Fruit fly (Drosophila melanogaster) whole organism, embryonic: ENCODE data around the gene CG17224.

Experiments
- Atf6 ChIP-seq: fragments of 200-800 bp; sonication (Bioruptor generic); IDR thresholded peaks from 2 replicates; pipeline ENCODE4 v1.3.6; 2022; ENCODE audit warnings: missing biosample characterization, missing genetic modification characterization
- B-H1 ChIP-seq: fragments of 200-800 bp; sonication (Bioruptor generic); IDR thresholded peaks from 3 replicates; pipeline ENCODE4 v1.3.6; 2022; ENCODE audit warnings: missing biosample characterization, missing genetic modification characterization
- CG10565 ChIP-seq: fragments of 200-800 bp; sonication (Bioruptor generic); optimal IDR thresholded peaks from 3 replicates; lab custom pipeline; 2016; ENCODE audit warnings: missing biosample characterization, mild to moderate bottlenecking, missing genetic modification characterization
- CG10979 ChIP-seq: fragments of 200-800 bp; sonication (Bioruptor generic); optimal IDR thresholded peaks from 2 replicates; lab custom pipeline; 2018; ENCODE audit warnings: missing biosample characterization, mild to moderate bottlenecking, missing genetic modification characterization, moderate library complexity
- CG12155 ChIP-seq: fragments of 200-800 bp; sonication (Bioruptor generic); optimal IDR thresholded peaks from 3 replicates; lab custom pipeline; 2016; ENCODE audit warnings: missing biosample characterization, missing genetic modification characterization
- CG12236 ChIP-seq: fragments of 200-800 bp; sonication (Bioruptor generic); optimal IDR thresholded peaks from 2 replicates; lab custom pipeline; 2016; ENCODE audit warnings: missing biosample characterization, missing genetic modification characterization
- CG13287 ChIP-seq: fragments of 200-800 bp; sonication (Bioruptor generic); IDR thresholded peaks from 2 replicates; pipeline ENCODE4 v1.3.6; 2022; ENCODE audit warnings: missing biosample characterization, missing genetic modification characterization; ENCODE audit not compliant: partially characterized antibody
- CG13624 ChIP-seq: fragments of 200-800 bp; sonication (Bioruptor generic); optimal IDR thresholded peaks from 2 replicates; lab custom pipeline; 2016; ENCODE audit warnings: missing biosample characterization, missing genetic modification characterization
- CG13775 ChIP-seq: fragments of 200-800 bp; sonication (Bioruptor generic); optimal IDR thresholded peaks from 3 replicates; lab custom pipeline; 2017; ENCODE audit warnings: missing biosample characterization, mild to moderate bottlenecking, missing genetic modification characterization
- CG14050 ChIP-seq: fragments of 200-800 bp; sonication (Bioruptor generic); IDR thresholded peaks from 3 replicates; pipeline ENCODE4 v1.3.6; 2022; ENCODE audit warnings: missing biosample characterization, missing genetic modification characterization
- CG1529 ChIP-seq: fragments of 200-800 bp; sonication (Bioruptor generic); optimal IDR thresholded peaks from 3 replicates; lab custom pipeline; 2018; ENCODE audit warnings: missing biosample characterization, missing genetic modification characterization
- CG15479 ChIP-seq: fragments of 200-800 bp; sonication (Bioruptor generic); optimal IDR thresholded peaks from 3 replicates; lab custom pipeline; 2019; ENCODE audit warnings: missing biosample characterization, mild to moderate bottlenecking, missing genetic modification characterization, moderate library complexity
- CG15514 ChIP-seq: fragments of 200-800 bp; sonication (Bioruptor generic); optimal IDR thresholded peaks from 3 replicates; lab custom pipeline; 2017; ENCODE audit warnings: missing biosample characterization, missing genetic modification characterization, mild to moderate bottlenecking, moderate library complexity, missing genetic modification reagents
- CG15696 ChIP-seq: fragments of 200-800 bp; sonication (Bioruptor generic); optimal IDR thresholded peaks from 2 replicates; lab custom pipeline; 2019; ENCODE audit warnings: missing biosample characterization, mild to moderate bottlenecking, missing genetic modification characterization, moderate library complexity
- CG1647 ChIP-seq: fragments of 200-800 bp; sonication (Bioruptor generic); optimal IDR thresholded peaks from 3 replicates; lab custom pipeline; 2016; ENCODE audit warnings: missing biosample characterization, missing genetic modification characterization
- CG2116 ChIP-seq: fragments of 200-800 bp; sonication (Bioruptor generic); optimal IDR thresholded peaks from 3 replicates; lab custom pipeline; 2018; ENCODE audit warnings: missing biosample characterization, mild to moderate bottlenecking, missing genetic modification characterization
- CG2199 ChIP-seq: fragments of 200-800 bp; sonication (Bioruptor generic); IDR thresholded peaks from 3 replicates; pipeline ENCODE4 v1.3.6; 2022; ENCODE audit warnings: missing biosample characterization, missing genetic modification characterization
- CG33213 ChIP-seq: fragments of 200-800 bp; sonication (Bioruptor generic); optimal IDR thresholded peaks from 3 replicates; lab custom pipeline; 2016; ENCODE audit warnings: missing biosample characterization, missing genetic modification characterization
- CG3407 ChIP-seq: fragments of 200-800 bp; sonication (Bioruptor generic); optimal IDR thresholded peaks from 2 replicates; lab custom pipeline; 2018; ENCODE audit warnings: missing biosample characterization, mild to moderate bottlenecking, missing genetic modification characterization
- CG34224 ChIP-seq: fragments of 200-800 bp; sonication (Bioruptor generic); IDR thresholded peaks from 3 replicates; pipeline ENCODE4 v1.3.6; 2022; ENCODE audit warnings: missing biosample characterization, missing genetic modification characterization; ENCODE audit not compliant: partially characterized antibody
- CG3847 ChIP-seq: fragments of 200-800 bp; sonication (Bioruptor generic); IDR thresholded peaks from 2 replicates; pipeline ENCODE4 v1.3.6; 2022; ENCODE audit warnings: missing biosample characterization, missing genetic modification characterization
- CG4617 ChIP-seq: fragments of 200-800 bp; sonication (Bioruptor generic); optimal IDR thresholded peaks from 3 replicates; lab custom pipeline; 2016; ENCODE audit warnings: missing biosample characterization, missing genetic modification characterization, borderline replicate concordance
- CG8924 ChIP-seq: fragments of 200-800 bp; optimal IDR thresholded peaks from 3 replicates; lab custom pipeline; 2019; ENCODE audit warnings: missing biosample characterization, mild to moderate bottlenecking, missing genetic modification characterization, moderate library complexity
- CoRest ChIP-seq: fragments of 200-800 bp; sonication (Bioruptor generic); optimal IDR thresholded peaks from 3 replicates; lab custom pipeline; 2018; ENCODE audit warnings: missing biosample characterization, mild to moderate bottlenecking, missing genetic modification characterization, moderate library complexity
- D19A ChIP-seq: fragments of 200-800 bp; optimal IDR thresholded peaks from 3 replicates; lab custom pipeline; 2019; ENCODE audit warnings: missing biosample characterization, mild to moderate bottlenecking, missing genetic modification characterization, moderate library complexity
- Dad ChIP-seq: fragments of 200-800 bp; sonication (Bioruptor generic); optimal IDR thresholded peaks from 3 replicates; lab custom pipeline; 2016; ENCODE audit warnings: missing biosample characterization, missing genetic modification characterization
- Dfd ChIP-seq, 2 experiments: fragments of >200 bp; optimal IDR thresholded peaks; 2 replicates each; lab custom pipeline; 2017; ENCODE audit warnings: missing biosample characterization in 2 of 2, missing genetic modification characterization in 2 of 2
- E2f2 ChIP-seq: fragments of 200-800 bp; sonication (Bioruptor generic); IDR thresholded peaks from 2 replicates; pipeline ENCODE4 v1.3.6; 2022; ENCODE audit warnings: missing biosample characterization, missing genetic modification characterization
- Fer2 ChIP-seq: fragments of 200-800 bp; sonication (Bioruptor generic); optimal IDR thresholded peaks from 2 replicates; lab custom pipeline; 2018; ENCODE audit warnings: missing biosample characterization, mild to moderate bottlenecking, missing genetic modification characterization, moderate library complexity
- GATAe ChIP-seq: fragments of 200-800 bp; sonication (Bioruptor generic); conservative IDR thresholded peaks from 2 replicates; pipeline ENCODE4 v1.3.6; 2022; ENCODE audit warnings: missing biosample characterization, missing genetic modification characterization
- Gug ChIP-seq: fragments of 200-800 bp; sonication (Bioruptor generic); IDR thresholded peaks from 4 replicates; pipeline ENCODE4 v1.3.6; 2022; ENCODE audit warnings: missing biosample characterization, missing genetic modification characterization
- Jarid2 ChIP-seq: fragments of 200-800 bp; sonication (Bioruptor generic); optimal IDR thresholded peaks from 3 replicates; lab custom pipeline; 2017; ENCODE audit warnings: mild to moderate bottlenecking, missing biosample characterization, missing genetic modification reagents, missing genetic modification characterization
- Mes4 ChIP-seq: fragments of 200-800 bp; sonication (Bioruptor generic); optimal IDR thresholded peaks from 2 replicates; lab custom pipeline; 2016; ENCODE audit warnings: missing biosample characterization, missing genetic modification characterization
- Mrtf ChIP-seq: fragments of 200-800 bp; sonication (Bioruptor generic); IDR thresholded peaks from 3 replicates; pipeline ENCODE4 v1.3.6; 2022; ENCODE audit warnings: missing biosample characterization, missing genetic modification characterization
- Vsx1 ChIP-seq: fragments of 200-800 bp; sonication (Bioruptor generic); optimal IDR thresholded peaks from 2 replicates; lab custom pipeline; 2017; ENCODE audit warnings: missing biosample characterization, mild to moderate bottlenecking, missing genetic modification characterization, missing genetic modification reagents
- ac ChIP-seq: fragments of 200-800 bp; sonication (Bioruptor generic); optimal IDR thresholded peaks from 3 replicates; lab custom pipeline; 2017; ENCODE audit warnings: missing biosample characterization, mild to moderate bottlenecking, missing genetic modification characterization
- az2 ChIP-seq: fragments of 200-800 bp; sonication (Bioruptor generic); optimal IDR thresholded peaks from 3 replicates; lab custom pipeline; 2016; ENCODE audit warnings: missing biosample characterization, missing genetic modification characterization
- bsh ChIP-seq, 2 experiments: fragments of 200-800 bp; sonication (Bioruptor generic); optimal IDR thresholded peaks; 2 replicates each; lab custom pipeline; 2017 to 2018; ENCODE audit warnings: mild to moderate bottlenecking in 2 of 2, missing biosample characterization in 2 of 2, missing genetic modification characterization in 2 of 2, moderate library complexity in 1 of 2
- dmrt11E ChIP-seq: fragments of 200-800 bp; sonication (Bioruptor generic); optimal IDR thresholded peaks from 3 replicates; lab custom pipeline; 2018; ENCODE audit warnings: missing biosample characterization, mild to moderate bottlenecking, missing genetic modification characterization, moderate library complexity
- dysf ChIP-seq: fragments of 200-800 bp; sonication (Bioruptor generic); IDR thresholded peaks from 3 replicates; pipeline ENCODE4 v1.3.6; 2022; ENCODE audit warnings: missing biosample characterization, missing genetic modification characterization
- fd96Cb ChIP-seq: fragments of 200-800 bp; sonication (Bioruptor generic); optimal IDR thresholded peaks from 2 replicates; lab custom pipeline; 2018; ENCODE audit warnings: missing biosample characterization, mild to moderate bottlenecking, missing genetic modification characterization, moderate library complexity
- grn ChIP-seq: fragments of 200-800 bp; sonication (Bioruptor generic); optimal IDR thresholded peaks from 3 replicates; lab custom pipeline; 2017; ENCODE audit warnings: missing biosample characterization, missing genetic modification characterization
- hkb ChIP-seq, 2 experiments: fragments of 200-800 bp in 1 of 2; fragments of >200 bp in 1 of 2; sonication (Bioruptor generic) in 1 of 2; IDR thresholded peaks in 1 of 2; optimal IDR thresholded peaks in 1 of 2; 2 replicates each; pipeline versions ENCODE4 v1.3.6 to Lab custom; 2017 to 2022; ENCODE audit warnings: missing biosample characterization in 1 of 2, missing genetic modification characterization in 1 of 2
- nerfin-2 ChIP-seq: fragments of 200-800 bp; sonication (Bioruptor generic); IDR thresholded peaks from 2 replicates; pipeline ENCODE4 v1.3.6; 2022; ENCODE audit warnings: missing biosample characterization, missing genetic modification characterization; ENCODE audit not compliant: partially characterized antibody
- salm ChIP-seq: fragments of 200-800 bp; sonication (Bioruptor generic); optimal IDR thresholded peaks from 2 replicates; lab custom pipeline; 2018; ENCODE audit warnings: missing biosample characterization, mild to moderate bottlenecking, missing genetic modification characterization
- schlank ChIP-seq: fragments of 200-800 bp; sonication (Bioruptor generic); optimal IDR thresholded peaks from 2 replicates; lab custom pipeline; 2018; ENCODE audit warnings: missing biosample characterization, mild to moderate bottlenecking, missing genetic modification characterization
- trem ChIP-seq: fragments of 200-800 bp; optimal IDR thresholded peaks from 3 replicates; lab custom pipeline; 2019; ENCODE audit warnings: missing biosample characterization, mild to moderate bottlenecking, missing genetic modification characterization, moderate library complexity
- twi ChIP-seq: fragments of 200-800 bp; optimal IDR thresholded peaks from 2 replicates; lab custom pipeline; 2019; ENCODE audit warnings: missing biosample characterization, mild to moderate bottlenecking, missing genetic modification characterization, moderate library complexity
- vnd ChIP-seq: fragments of 200-800 bp; sonication (Bioruptor generic); IDR thresholded peaks from 3 replicates; pipeline ENCODE4 v1.3.6; 2022; ENCODE audit warnings: missing biosample characterization, missing genetic modification characterization; ENCODE audit not compliant: partially characterized antibody
- zfh1 ChIP-seq: fragments of 200-800 bp; sonication (Bioruptor generic); IDR thresholded peaks from 3 replicates; pipeline ENCODE4 v1.3.6; 2022; ENCODE audit warnings: missing biosample characterization, missing genetic modification characterization

The CG17224 gene

dm6 chr2L:2966917-2967316 lies 51.2 kb downstream of the CG17224 start:
- TF ChIP-seq Vsx1 (GFP tag; lab: Kevin White, UChicago) (no peak), Fer2 (tag; lab: Kevin White, UChicago) (no peak), Dad (GFP tag; lab: Kevin White, UChicago) (no peak), zfh1 (GFP tag; lab: Robert Waterston, UW) (0 out of 3 replicates have a peak, but pooled peaks have one; percentile 46), twi (tag; lab: Kevin White, UChicago) (peak; percentile 13), CG10565 (GFP tag; lab: Kevin White, UChicago) (no peak), az2 (GFP tag; lab: Kevin White, UChicago) (no peak), CG34224 (no peak), Mes4 (peak; percentile 25), CG1529 (GFP tag; lab: Kevin White, UChicago) (no peak), Mrtf (peak; percentile 38; the same call in 1 of the 3 replicates), grn (GFP tag; lab: Kevin White, UChicago) (no peak), CG15479 (GFP tag; lab: Kevin White, UChicago) (peak; percentile 73), CG1647 (no peak), CoRest (tag; lab: Kevin White, UChicago) (no peak), CG8924 (no peak), Gug (GFP tag; lab: Robert Waterston, UW) (no peak), CG3847 (GFP tag; lab: Robert Waterston, UW) (peak; percentile 30; the same call in 1 of the 2 replicates), hkb (optimal IDR thresholded peaks at IDR 0.05; lab: Kevin White, UChicago) (no peak), hkb (GFP tag; IDR thresholded peaks at IDR 0.05; lab: Robert Waterston, UW) (no peak), B-H1 (no peak), CG14050 (GFP tag; lab: Robert Waterston, UW) (no peak), dysf (no peak), D19A (tag; lab: Kevin White, UChicago) (no peak), CG12236 (GFP tag; lab: Kevin White, UChicago) (no peak), CG3407 (GFP tag; lab: Kevin White, UChicago) (peak; percentile 4), dmrt11E (tag; lab: Kevin White, UChicago) (peak; percentile 54), nerfin-2 (GFP tag; lab: Robert Waterston, UW) (no peak), CG12155 (no peak), CG13624 (GFP tag; lab: Kevin White, UChicago) (no peak), CG10979 (tag; lab: Kevin White, UChicago) (peak; percentile 46), CG15696 (peak; percentile 31), trem (tag; lab: Kevin White, UChicago) (peak; percentile 8), ac (GFP tag; lab: Kevin White, UChicago) (peak; percentile 80), CG33213 (GFP tag; lab: Kevin White, UChicago) (no peak), bsh (GFP tag; optimal IDR thresholded peaks at IDR 0.05; lab: Kevin White, UChicago) (peak in 1 of 2 experiments; percentile 14), Dfd (GFP tag; optimal IDR thresholded peaks at IDR 0.05; lab: Kevin White, UChicago) (no peak), CG2199 (GFP tag; lab: Robert Waterston, UW) (0 out of 3 replicates have a peak, but pooled peaks have one; percentile 8), fd96Cb (tag; lab: Kevin White, UChicago) (no peak), salm (tag; lab: Kevin White, UChicago) (no peak), vnd (GFP tag; lab: Robert Waterston, UW) (no peak), CG13775 (GFP tag; lab: Kevin White, UChicago) (peak; percentile 15), Atf6 (no peak), CG15514 (GFP tag; lab: Kevin White, UChicago) (no peak), Jarid2 (GFP tag; lab: Kevin White, UChicago) (no peak), CG13287 (GFP tag; lab: Robert Waterston, UW) (no peak), CG4617 (GFP tag; lab: Kevin White, UChicago) (no peak), GATAe (GFP tag; lab: Robert Waterston, UW) (no peak), CG2116 (GFP tag; lab: Kevin White, UChicago) (peak; percentile 86), E2f2 (GFP tag; lab: Robert Waterston, UW) (no peak), schlank (no peak)
